Fruit fly (Drosophila melanogaster) whole organism, prepupa: ENCODE data around the gene CG13813.

Experiments used
- CG10631 ChIP-seq: fragments of 200-800 bp; sonication (Bioruptor generic); optimal IDR thresholded peaks from 2 replicates; lab custom pipeline; 2016; ENCODE audit warnings: missing biosample characterization, missing genetic modification characterization
- CG10669 ChIP-seq: fragments of 200-800 bp; sonication (Bioruptor generic); optimal IDR thresholded peaks from 3 replicates; lab custom pipeline; 2018; ENCODE audit warnings: missing biosample characterization, mild to moderate bottlenecking, missing genetic modification characterization, moderate library complexity
- CG11294 ChIP-seq: fragments of 200-800 bp; sonication (Bioruptor generic); IDR thresholded peaks from 2 replicates; pipeline ENCODE4 v1.3.6; 2022; ENCODE audit warnings: missing biosample characterization, missing genetic modification characterization
- CG11762 ChIP-seq: fragments of 200-800 bp; sonication (Bioruptor generic); optimal IDR thresholded peaks from 3 replicates; lab custom pipeline; 2016; ENCODE audit warnings: missing biosample characterization, missing genetic modification characterization; ENCODE audit not compliant: insufficient read depth
- CG15336 ChIP-seq: fragments of 200-800 bp; sonication (Bioruptor generic); IDR thresholded peaks from 2 replicates; pipeline ENCODE4 v1.3.6; 2022; ENCODE audit warnings: missing biosample characterization, missing genetic modification characterization
- CG1621 ChIP-seq: fragments of 200-800 bp; sonication (Bioruptor generic); optimal IDR thresholded peaks from 3 replicates; lab custom pipeline; 2018; ENCODE audit warnings: missing biosample characterization, mild to moderate bottlenecking, missing genetic modification characterization
- CG3032 ChIP-seq: fragments of 200-800 bp; optimal IDR thresholded peaks from 2 replicates; lab custom pipeline; 2019; ENCODE audit warnings: missing biosample characterization, mild to moderate bottlenecking, missing genetic modification characterization, moderate library complexity
- CG31627 ChIP-seq: fragments of 200-800 bp; sonication (Bioruptor generic); optimal IDR thresholded peaks from 3 replicates; lab custom pipeline; 2016; ENCODE audit warnings: missing biosample characterization, missing genetic modification characterization
- CG32006 ChIP-seq: fragments of 200-800 bp; sonication (Bioruptor generic); optimal IDR thresholded peaks from 3 replicates; lab custom pipeline; 2017; ENCODE audit warnings: missing biosample characterization, mild to moderate bottlenecking, missing genetic modification characterization
- CG34406 ChIP-seq: fragments of 200-800 bp; sonication (Bioruptor generic); optimal IDR thresholded peaks from 3 replicates; lab custom pipeline; 2016; ENCODE audit warnings: missing biosample characterization, missing genetic modification characterization
- CG3919 ChIP-seq: fragments of 200-800 bp; sonication (Bioruptor generic); optimal IDR thresholded peaks from 3 replicates; lab custom pipeline; 2016; ENCODE audit warnings: missing biosample characterization, missing genetic modification characterization
- CG4318 ChIP-seq: fragments of 200-800 bp; sonication (Bioruptor generic); optimal IDR thresholded peaks from 3 replicates; lab custom pipeline; 2017; ENCODE audit warnings: missing biosample characterization, mild to moderate bottlenecking, missing genetic modification characterization
- CG6792 ChIP-seq: fragments of 200-800 bp; sonication (Bioruptor generic); optimal IDR thresholded peaks from 3 replicates; lab custom pipeline; 2016; ENCODE audit warnings: missing biosample characterization, missing genetic modification characterization
- CG6808 ChIP-seq: fragments of 200-800 bp; sonication (Bioruptor generic); optimal IDR thresholded peaks from 3 replicates; lab custom pipeline; 2017; ENCODE audit warnings: missing biosample characterization, missing genetic modification characterization, mild to moderate bottlenecking, moderate library complexity, missing genetic modification reagents
- CG6854 ChIP-seq: fragments of 200-800 bp; sonication (Bioruptor generic); optimal IDR thresholded peaks from 2 replicates; lab custom pipeline; 2017; ENCODE audit warnings: missing biosample characterization, mild to moderate bottlenecking, missing genetic modification characterization
- Eip78C ChIP-seq: fragments of 200-800 bp; sonication (Bioruptor generic); peaks from one replicate; lab custom pipeline; 2016; ENCODE audit warnings: missing biosample characterization, missing genetic modification characterization
- Eip93F ChIP-seq: fragments of 200-800 bp; sonication (Bioruptor generic); optimal IDR thresholded peaks from 2 replicates; lab custom pipeline; 2016; ENCODE audit warnings: missing biosample characterization, mild to moderate bottlenecking, missing genetic modification characterization
- Ets96B ChIP-seq: fragments of 200-800 bp; optimal IDR thresholded peaks from 2 replicates; lab custom pipeline; 2019; ENCODE audit warnings: missing biosample characterization, mild to moderate bottlenecking, missing genetic modification characterization, moderate library complexity
- Gug ChIP-seq: fragments of 200-800 bp; sonication (Bioruptor generic); IDR thresholded peaks from 2 replicates; pipeline ENCODE4 v1.3.6; 2022; ENCODE audit warnings: missing biosample characterization, missing genetic modification characterization
- Hr38 ChIP-seq: sonication (Bioruptor generic); optimal IDR thresholded peaks from 2 replicates; lab custom pipeline; 2016; ENCODE audit warnings: missing biosample characterization, missing genetic modification characterization
- Hr39 ChIP-seq: fragments of 200-800 bp; sonication (Bioruptor generic); optimal IDR thresholded peaks from 2 replicates; lab custom pipeline; 2016; ENCODE audit warnings: missing biosample characterization, missing genetic modification characterization
- Hr4 ChIP-seq: fragments of 200-800 bp; sonication (Bioruptor generic); optimal IDR thresholded peaks from 3 replicates; lab custom pipeline; 2016; ENCODE audit warnings: missing biosample characterization, missing genetic modification characterization
- Lpt ChIP-seq: fragments of 200-800 bp; sonication (Bioruptor generic); optimal IDR thresholded peaks from 3 replicates; lab custom pipeline; 2016; ENCODE audit warnings: missing biosample characterization, missing genetic modification characterization
- Sox15 ChIP-seq: fragments of 200-800 bp; sonication (Bioruptor generic); optimal IDR thresholded peaks from 3 replicates; lab custom pipeline; 2016; ENCODE audit warnings: missing biosample characterization, missing genetic modification characterization
- achi ChIP-seq: fragments of 200-800 bp; sonication (Bioruptor generic); optimal IDR thresholded peaks from 3 replicates; lab custom pipeline; 2016; ENCODE audit warnings: missing biosample characterization, missing genetic modification characterization
- cyc ChIP-seq: fragments of 200-800 bp; sonication (Bioruptor generic); optimal IDR thresholded peaks from 3 replicates; lab custom pipeline; 2016; ENCODE audit warnings: missing biosample characterization, missing genetic modification characterization
- esn ChIP-seq: fragments of 200-800 bp; sonication (Bioruptor generic); optimal IDR thresholded peaks from 2 replicates; lab custom pipeline; 2016; ENCODE audit warnings: missing biosample characterization, mild to moderate bottlenecking, missing genetic modification characterization, moderate library complexity
- fd59A ChIP-seq: fragments of 200-800 bp; sonication (Bioruptor generic); optimal IDR thresholded peaks from 2 replicates; lab custom pipeline; 2017; ENCODE audit warnings: missing biosample characterization, mild to moderate bottlenecking, missing genetic modification characterization, missing genetic modification reagents
- fd85E ChIP-seq: fragments of 200-800 bp; sonication (Bioruptor generic); optimal IDR thresholded peaks from 3 replicates; lab custom pipeline; 2016; ENCODE audit warnings: missing biosample characterization, missing genetic modification characterization
- fkh ChIP-seq: fragments of 200-800 bp; sonication (Bioruptor generic); optimal IDR thresholded peaks from 3 replicates; lab custom pipeline; 2017; ENCODE audit warnings: missing biosample characterization, mild to moderate bottlenecking, missing genetic modification characterization, moderate library complexity
- net ChIP-seq: fragments of 200-800 bp; sonication (Bioruptor generic); optimal IDR thresholded peaks from 3 replicates; lab custom pipeline; 2016; ENCODE audit warnings: missing biosample characterization, missing genetic modification characterization
- pdm3 ChIP-seq: fragments of 200-800 bp; sonication (Bioruptor generic); optimal IDR thresholded peaks from 3 replicates; lab custom pipeline; 2016; ENCODE audit warnings: missing biosample characterization, missing genetic modification characterization
- salr ChIP-seq, 2 experiments: fragments of 200-800 bp; sonication (Bioruptor generic); optimal IDR thresholded peaks; 3 replicates each; lab custom pipeline; 2016 to 2018; ENCODE audit warnings: missing biosample characterization in 2 of 2, missing genetic modification characterization in 2 of 2, mild to moderate bottlenecking in 1 of 2
- spab ChIP-seq: fragments of 200-800 bp; sonication (Bioruptor generic); optimal IDR thresholded peaks from 2 replicates; lab custom pipeline; 2017; ENCODE audit warnings: missing biosample characterization, mild to moderate bottlenecking, missing genetic modification characterization, missing genetic modification reagents
- topi ChIP-seq: fragments of 200-800 bp; sonication (Bioruptor generic); optimal IDR thresholded peaks from 3 replicates; lab custom pipeline; 2016; ENCODE audit warnings: missing biosample characterization, missing genetic modification characterization
- vri ChIP-seq: fragments of 200-800 bp; sonication (Bioruptor generic); optimal IDR thresholded peaks from 3 replicates; lab custom pipeline; 2016; ENCODE audit warnings: missing biosample characterization, mild to moderate bottlenecking, missing genetic modification characterization

Gene CG13813

dm6 chr3L:20199569-20200247 lies 31.8 kb upstream of the CG13813 start, which contains the start of gene CG42833:
Gene CG42833 (plus strand): TSS chr3L:20200093.
- TF ChIP-seq CG10669 (GFP tag; lab: Kevin White, UChicago) = no peak
- TF ChIP-seq net (GFP tag; lab: Kevin White, UChicago) = no peak
- TF ChIP-seq CG3032 = no peak
- no peak for TF ChIP-seq Hr39
- TF ChIP-seq vri (GFP tag; lab: Kevin White, UChicago) = no peak
- TF ChIP-seq fd85E (GFP tag; lab: Kevin White, UChicago) = no peak
- no peak for TF ChIP-seq Hr4 (GFP tag; lab: Kevin White, UChicago)
- TF ChIP-seq fkh (GFP tag; lab: Kevin White, UChicago) = no peak
- TF ChIP-seq CG1621 (tag; lab: Kevin White, UChicago) = no peak
- TF ChIP-seq salr (GFP tag; optimal IDR thresholded peaks at IDR 0.05; lab: Kevin White, UChicago) = no peak
- TF ChIP-seq achi (GFP tag; lab: Kevin White, UChicago) = no peak
- TF ChIP-seq Eip93F (GFP tag; lab: Kevin White, UChicago) = no peak

dm6 chr3L:20201538-20201937 lies 29.9 kb upstream of the CG13813 start, which contains the start of gene obst-F:
Gene obst-F (minus strand): TSS chr3L:20201638.
- TF ChIP-seq Lpt = no peak
- TF ChIP-seq Eip93F (GFP tag; lab: Kevin White, UChicago) = no peak
- no peak for TF ChIP-seq CG32006 (GFP tag; lab: Kevin White, UChicago)
- TF ChIP-seq Eip78C (GFP tag; lab: Kevin White, UChicago) = no peak
- TF ChIP-seq CG11762 = no peak
- TF ChIP-seq pdm3 (GFP tag; lab: Kevin White, UChicago) = no peak
- TF ChIP-seq CG10669 (GFP tag; lab: Kevin White, UChicago) = no peak
- TF ChIP-seq CG11294 (GFP tag; lab: Robert Waterston, UW) = no peak
- TF ChIP-seq achi (GFP tag; lab: Kevin White, UChicago) = no peak
- no peak for TF ChIP-seq cyc (GFP tag; lab: Kevin White, UChicago)
- no peak for TF ChIP-seq spab
- TF ChIP-seq Hr39 = no peak
- TF ChIP-seq Hr4 (GFP tag; lab: Kevin White, UChicago) = no peak
- no peak for TF ChIP-seq CG6854 (GFP tag; lab: Kevin White, UChicago)
- no peak for TF ChIP-seq CG10631 (GFP tag; lab: Kevin White, UChicago)
- TF ChIP-seq salr (GFP tag; optimal IDR thresholded peaks at IDR 0.05; lab: Kevin White, UChicago) = no peak
- no peak for TF ChIP-seq CG31627 (GFP tag; lab: Kevin White, UChicago)
- TF ChIP-seq Ets96B (tag; lab: Kevin White, UChicago) = no peak
- TF ChIP-seq CG4318 (GFP tag; lab: Kevin White, UChicago) = no peak
- TF ChIP-seq esn = no peak

DNA sequence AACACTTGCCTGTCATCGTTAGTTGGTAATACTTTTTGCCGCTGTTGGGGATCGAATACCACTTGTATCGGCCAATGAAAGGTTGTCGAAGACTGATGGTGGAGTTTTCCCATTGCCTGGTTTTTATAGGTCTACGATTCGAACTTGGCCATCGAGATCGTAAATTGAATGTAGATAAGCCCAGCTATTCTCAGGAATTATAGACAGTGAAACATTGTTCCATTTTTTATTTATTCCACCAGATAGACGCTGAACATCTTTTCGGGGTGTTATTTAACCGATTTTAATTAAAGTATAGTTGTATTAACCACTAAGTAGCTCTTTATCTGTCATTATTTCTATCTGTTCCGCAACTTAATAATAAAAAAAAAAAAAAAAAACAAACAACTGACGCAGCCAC lies 27.9 kb upstream of the CG13813 start, which contains the start of gene CG7298:
Gene CG7298 (minus strand): TSS at position 101 of the 400 bp plus-strand sequence.
- no peak for TF ChIP-seq Hr39
- no peak for TF ChIP-seq fd85E (GFP tag; lab: Kevin White, UChicago)
- TF ChIP-seq topi (GFP tag; lab: Kevin White, UChicago) = no peak
- TF ChIP-seq CG15336 (GFP tag; lab: Robert Waterston, UW) = no peak
- TF ChIP-seq CG6792 = no peak
- TF ChIP-seq CG34406 (GFP tag; lab: Kevin White, UChicago) = no peak

- TF ChIP-seq CG6792 (no peak), fd59A (GFP tag; lab: Kevin White, UChicago) (no peak), pdm3 (GFP tag; lab: Kevin White, UChicago) (no peak), Sox15 (no peak), CG31627 (GFP tag; lab: Kevin White, UChicago) (no peak), Gug (GFP tag; lab: Robert Waterston, UW) (no peak), Eip78C (GFP tag; lab: Kevin White, UChicago) (no peak), CG6808 (GFP tag; lab: Kevin White, UChicago) (no peak), CG3919 (GFP tag; lab: Kevin White, UChicago) (no peak), vri (GFP tag; lab: Kevin White, UChicago) (no peak), Hr38 (GFP tag; lab: Kevin White, UChicago) (no peak)
Measured at dm6 chr3L:20205946-20206345, 25.5 kb upstream of the CG13813 start, which contains the start of gene CG7290. Gene CG7290 (minus strand): TSS chr3L:20206046.
